Fruit fly (Drosophila melanogaster): Measurements from ENCODE around the gene CG14086.

Gene CG14086

DNA sequence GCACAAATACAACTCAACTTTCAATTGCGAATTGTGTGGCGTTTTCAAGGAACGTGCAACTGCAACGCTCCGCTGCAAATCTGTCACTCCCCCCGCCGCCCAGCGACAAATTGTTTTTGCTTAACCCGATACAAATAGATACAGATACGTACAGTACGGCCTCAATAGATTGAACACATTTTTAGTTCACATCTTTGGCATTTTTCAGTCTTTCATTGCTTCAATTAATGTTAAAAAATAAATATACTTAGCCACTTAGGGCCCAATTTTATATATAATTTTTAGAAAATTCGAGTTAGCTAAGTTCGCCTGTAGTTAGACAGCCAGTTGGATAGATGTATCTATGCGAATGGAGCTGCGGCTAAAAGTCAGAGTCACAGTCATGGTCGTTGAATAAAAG, 50.4 kb downstream of the CG14086 start (continued):
- TF ChIP-seq jigr1 (GFP tag; IDR thresholded peaks at IDR 0.05) (no peak), tup (GFP tag; optimal IDR thresholded peaks at IDR 0.05) (no peak), CG3407 (GFP tag; optimal IDR thresholded peaks at IDR 0.05) (no peak), Dip3 (GFP tag; optimal IDR thresholded peaks at IDR 0.05) (no peak), Atf-2 (GFP tag; optimal IDR thresholded peaks at IDR 0.05) (no peak), Nf-YB (GFP tag; optimal IDR thresholded peaks at IDR 0.05) (no peak), CG15514 (GFP tag; optimal IDR thresholded peaks at IDR 0.05) (no peak), CG14667 (GFP tag; IDR thresholded peaks at IDR 0.05) (no peak), CG4707 (GFP tag; optimal IDR thresholded peaks at IDR 0.05) (no peak), wek (GFP tag; optimal IDR thresholded peaks at IDR 0.05) (no peak), Kr (GFP tag; optimal IDR thresholded peaks at IDR 0.05) (no peak), sna (GFP tag; IDR thresholded peaks at IDR 0.05; ENCODE audit: partially characterized antibody) (no peak), unpg (GFP tag; optimal IDR thresholded peaks at IDR 0.05) (peak; percentile 42), fd96Cb (tag; optimal IDR thresholded peaks at IDR 0.05) (peak; percentile 6), CG10462 (GFP tag; optimal IDR thresholded peaks at IDR 0.05) (no peak), CG10431 (GFP tag; optimal IDR thresholded peaks at IDR 0.05) (no peak), CG4820 (GFP tag; optimal IDR thresholded peaks at IDR 0.05) (no peak), da (GFP tag; optimal IDR thresholded peaks at IDR 0.05) (no peak), tna (GFP tag; IDR thresholded peaks at IDR 0.05; ENCODE audit: partially characterized antibody) (no peak), Dll (GFP tag; IDR thresholded peaks at IDR 0.05; ENCODE audit: partially characterized antibody) (no peak), dimm (GFP tag; IDR thresholded peaks at IDR 0.05) (no peak), eve (GFP tag; optimal IDR thresholded peaks at IDR 0.05) (no peak), Gsc (GFP tag; IDR thresholded peaks at IDR 0.05) (no peak), CG9817 (tag; optimal IDR thresholded peaks at IDR 0.05) (peak; percentile 12), stwl (tag; optimal IDR thresholded peaks at IDR 0.05) (no peak), cg (GFP tag; optimal IDR thresholded peaks at IDR 0.05) (no peak), Pdp1 (GFP tag; optimal IDR thresholded peaks at IDR 0.05) (no peak), ATbp (GFP tag; optimal IDR thresholded peaks at IDR 0.05) (no peak), Sox102F (GFP tag; optimal IDR thresholded peaks at IDR 0.05) (peak; percentile 58), NC2α (GFP tag; optimal IDR thresholded peaks at IDR 0.05) (no peak), Med (GFP tag) (no peak), emc (GFP tag; optimal IDR thresholded peaks at IDR 0.05) (no peak), sisA (GFP tag; IDR thresholded peaks at IDR 0.05) (no peak; the same call in 1 of the 2 replicates), CG18599 (GFP tag; optimal IDR thresholded peaks at IDR 0.05) (no peak), CG31441 (GFP tag; IDR thresholded peaks at IDR 0.05) (0 out of 2 replicates have a peak, but pooled peaks have one; percentile 26), nom (GFP tag; optimal IDR thresholded peaks at IDR 0.05) (no peak), kay (GFP tag; optimal IDR thresholded peaks at IDR 0.05) (no peak), gro (GFP tag; optimal IDR thresholded peaks at IDR 0.05) (no peak), ash1 (GFP tag; optimal IDR thresholded peaks at IDR 0.05) (no peak), CG6765 (GFP tag; optimal IDR thresholded peaks at IDR 0.05) (no peak), ERR (GFP tag; optimal IDR thresholded peaks at IDR 0.05) (no peak), MBD-R2 (GFP tag; IDR thresholded peaks at IDR 0.05) (no peak), Stat92E (GFP tag; optimal IDR thresholded peaks at IDR 0.05) (no peak), CG17385 (GFP tag; optimal IDR thresholded peaks at IDR 0.05) (no peak), Doc3 (GFP tag; IDR thresholded peaks at IDR 0.05; ENCODE audit: partially characterized antibody) (no peak), CG11247 (GFP tag; IDR thresholded peaks at IDR 0.05) (no peak), BtbVII (GFP tag; optimal IDR thresholded peaks at IDR 0.05) (no peak), dm (GFP tag; optimal IDR thresholded peaks at IDR 0.05) (no peak), Drgx (GFP tag; IDR thresholded peaks at IDR 0.05) (peak; percentile 79), CG30020 (tag; optimal IDR thresholded peaks at IDR 0.05) (no peak), CG8388 (GFP tag; optimal IDR thresholded peaks at IDR 0.05) (peak; percentile 13)

Data from whole organism, embryonic.